Fruit fly (Drosophila melanogaster) whole organism, embryonic: ENCODE results near the gene Wdr62.

Source experiments
- Adf1 ChIP-seq: fragments of 200-800 bp; sonication (Bioruptor generic); IDR thresholded peaks from 2 replicates; pipeline ENCODE4 v1.3.6; 2022; ENCODE audit warnings: missing biosample characterization, missing genetic modification characterization
- Atf6 ChIP-seq: fragments of 200-800 bp; sonication (Bioruptor generic); IDR thresholded peaks from 2 replicates; pipeline ENCODE4 v1.3.6; 2022; ENCODE audit warnings: missing biosample characterization, missing genetic modification characterization
- Bgb ChIP-seq: fragments of 200-800 bp; sonication (Bioruptor generic); IDR thresholded peaks from 2 replicates; pipeline ENCODE4 v1.3.6; 2022; ENCODE audit warnings: missing biosample characterization, missing genetic modification characterization; ENCODE audit not compliant: partially characterized antibody
- Bteb2 ChIP-seq: fragments of 200-800 bp; sonication (Bioruptor generic); optimal IDR thresholded peaks from 2 replicates; lab custom pipeline; 2016; ENCODE audit warnings: missing biosample characterization, missing genetic modification characterization
- CG11560 ChIP-seq: fragments of 200-800 bp; sonication (Bioruptor generic); IDR thresholded peaks from 3 replicates; pipeline ENCODE4 v1.3.6; 2022; ENCODE audit warnings: missing biosample characterization, missing genetic modification characterization
- CG11695 ChIP-seq: fragments of 200-800 bp; sonication (Bioruptor generic); IDR thresholded peaks from 3 replicates; pipeline ENCODE4 v1.3.6; 2022; ENCODE audit warnings: missing biosample characterization, missing genetic modification characterization
- CG12744 ChIP-seq: fragments of 200-800 bp; sonication (Bioruptor generic); optimal IDR thresholded peaks from 2 replicates; lab custom pipeline; 2016; ENCODE audit warnings: missing biosample characterization, missing genetic modification characterization
- CG13894 ChIP-seq: fragments of 200-800 bp; sonication (Bioruptor generic); optimal IDR thresholded peaks from 3 replicates; lab custom pipeline; 2018; ENCODE audit warnings: missing biosample characterization, mild to moderate bottlenecking, missing genetic modification characterization, moderate library complexity
- CG14441 ChIP-seq: fragments of 200-800 bp; sonication (Bioruptor generic); IDR thresholded peaks from 2 replicates; pipeline ENCODE4 v1.3.6; 2022; ENCODE audit warnings: missing biosample characterization, missing genetic modification characterization
- CG14965 ChIP-seq: fragments of 200-800 bp; sonication (Bioruptor generic); optimal IDR thresholded peaks from 2 replicates; lab custom pipeline; 2016; ENCODE audit warnings: missing biosample characterization, missing genetic modification characterization, borderline replicate concordance
- CG15601 ChIP-seq: fragments of 200-800 bp; sonication (Bioruptor generic); optimal IDR thresholded peaks from 3 replicates; lab custom pipeline; 2019; ENCODE audit warnings: missing biosample characterization, mild to moderate bottlenecking, missing genetic modification characterization, moderate library complexity
- CG17912 ChIP-seq: fragments of 200-800 bp; sonication (Bioruptor generic); optimal IDR thresholded peaks from 2 replicates; lab custom pipeline; 2018; ENCODE audit warnings: missing biosample characterization, mild to moderate bottlenecking, missing genetic modification characterization
- CG1832 ChIP-seq: fragments of 200-800 bp; sonication (Bioruptor generic); optimal IDR thresholded peaks from 2 replicates; lab custom pipeline; 2017; ENCODE audit warnings: missing biosample characterization, mild to moderate bottlenecking, missing genetic modification characterization, inconsistent platforms
- CG31441 ChIP-seq: fragments of 200-800 bp; sonication (Bioruptor generic); IDR thresholded peaks from 2 replicates; pipeline ENCODE4 v1.3.6; 2022; ENCODE audit warnings: missing biosample characterization, missing genetic modification characterization
- CG4282 ChIP-seq: fragments of 200-800 bp; sonication (Bioruptor generic); optimal IDR thresholded peaks from 2 replicates; lab custom pipeline; 2016; ENCODE audit warnings: missing biosample characterization, missing genetic modification characterization
- CG7987 ChIP-seq: fragments of 200-800 bp; sonication (Bioruptor generic); optimal IDR thresholded peaks from 2 replicates; lab custom pipeline; 2018; ENCODE audit warnings: missing biosample characterization, mild to moderate bottlenecking, missing genetic modification characterization, moderate library complexity
- CG8281 ChIP-seq: fragments of 200-800 bp; sonication (Bioruptor generic); optimal IDR thresholded peaks from 2 replicates; lab custom pipeline; 2018; ENCODE audit warnings: missing biosample characterization, mild to moderate bottlenecking, missing genetic modification characterization, moderate library complexity
- CG9215 ChIP-seq: fragments of 200-800 bp; sonication (Bioruptor generic); IDR thresholded peaks from 2 replicates; pipeline ENCODE4 v1.3.6; 2022; ENCODE audit warnings: missing biosample characterization, missing genetic modification characterization
- CG9932 ChIP-seq: fragments of 200-800 bp; sonication (Bioruptor generic); IDR thresholded peaks from 2 replicates; pipeline ENCODE4 v1.3.6; 2022; ENCODE audit warnings: missing biosample characterization, missing genetic modification characterization
- Gug ChIP-seq: fragments of 200-800 bp; sonication (Bioruptor generic); IDR thresholded peaks from 4 replicates; pipeline ENCODE4 v1.3.6; 2022; ENCODE audit warnings: missing biosample characterization, missing genetic modification characterization
- H15 ChIP-seq: fragments of 200-800 bp; sonication (Bioruptor generic); IDR thresholded peaks from 3 replicates; pipeline ENCODE4 v1.3.6; 2022; ENCODE audit warnings: missing biosample characterization, missing genetic modification characterization
- HLHmδ ChIP-seq: fragments of 200-800 bp; sonication (Bioruptor generic); optimal IDR thresholded peaks from 2 replicates; lab custom pipeline; 2018; ENCODE audit warnings: missing biosample characterization, mild to moderate bottlenecking, missing genetic modification characterization, moderate library complexity
- Hr51 ChIP-seq, 2 experiments: fragments of 200-800 bp; sonication (Bioruptor generic); optimal IDR thresholded peaks; 2 replicates in 1 of 2; 3 replicates in 1 of 2; lab custom pipeline; 2016 to 2018; ENCODE audit warnings: missing biosample characterization in 2 of 2, missing genetic modification characterization in 2 of 2, mild to moderate bottlenecking in 1 of 2, moderate library complexity in 1 of 2
- NC2β ChIP-seq: fragments of 200-800 bp; sonication (Bioruptor generic); optimal IDR thresholded peaks from 2 replicates; lab custom pipeline; 2016; ENCODE audit warnings: missing biosample characterization, missing genetic modification characterization
- NfI ChIP-seq: fragments of 200-800 bp; sonication (Bioruptor generic); optimal IDR thresholded peaks from 3 replicates; lab custom pipeline; 2018; ENCODE audit warnings: missing biosample characterization, mild to moderate bottlenecking, missing genetic modification characterization, moderate library complexity
- Opbp ChIP-seq: fragments of 200-800 bp; sonication (Bioruptor generic); IDR thresholded peaks from 3 replicates; pipeline ENCODE4 v1.3.6; 2022; ENCODE audit warnings: missing biosample characterization, missing genetic modification characterization; ENCODE audit not compliant: partially characterized antibody
- Poxn ChIP-seq: fragments of 200-800 bp; sonication (Bioruptor generic); IDR thresholded peaks from 2 replicates; pipeline ENCODE4 v1.3.6; 2022; ENCODE audit warnings: missing biosample characterization, missing genetic modification characterization
- Ravus ChIP-seq: fragments of 200-800 bp; sonication (Bioruptor generic); IDR thresholded peaks from 2 replicates; pipeline ENCODE4 v1.3.6; 2022; ENCODE audit warnings: missing biosample characterization, missing genetic modification characterization
- Rfx ChIP-seq: fragments of 200-800 bp; sonication (Bioruptor generic); IDR thresholded peaks from 2 replicates; pipeline ENCODE4 v1.3.6; 2022; ENCODE audit warnings: missing biosample characterization, missing genetic modification characterization
- Six4 ChIP-seq: fragments of 200-800 bp; sonication (Bioruptor generic); optimal IDR thresholded peaks from 2 replicates; lab custom pipeline; 2016; ENCODE audit warnings: missing biosample characterization, missing genetic modification characterization
- Sry-β ChIP-seq: fragments of 200-800 bp; sonication (Bioruptor generic); optimal IDR thresholded peaks from 2 replicates; lab custom pipeline; 2018; ENCODE audit warnings: missing biosample characterization, mild to moderate bottlenecking, missing genetic modification characterization, moderate library complexity
- ase ChIP-seq: fragments of 200-800 bp; sonication (Bioruptor generic); IDR thresholded peaks from 3 replicates; pipeline ENCODE4 v1.3.6; 2022; ENCODE audit warnings: missing biosample characterization, missing genetic modification characterization
- az2 ChIP-seq: fragments of 200-800 bp; sonication (Bioruptor generic); optimal IDR thresholded peaks from 3 replicates; lab custom pipeline; 2016; ENCODE audit warnings: missing biosample characterization, missing genetic modification characterization
- bcd ChIP-seq: fragments of 200-800 bp; sonication (Bioruptor generic); optimal IDR thresholded peaks from 2 replicates; lab custom pipeline; 2017; ENCODE audit warnings: missing biosample characterization, mild to moderate bottlenecking, missing genetic modification characterization
- bigmax ChIP-seq: fragments of 200-800 bp; sonication (Bioruptor generic); optimal IDR thresholded peaks from 2 replicates; lab custom pipeline; 2018; ENCODE audit warnings: missing biosample characterization, mild to moderate bottlenecking, missing genetic modification characterization
- crc ChIP-seq: fragments of 200-800 bp; sonication (Bioruptor generic); optimal IDR thresholded peaks from 2 replicates; lab custom pipeline; 2016; ENCODE audit warnings: missing biosample characterization, missing genetic modification characterization
- ftz-f1 ChIP-seq: fragments of 200-800 bp; sonication (Bioruptor generic); optimal IDR thresholded peaks from 2 replicates; lab custom pipeline; 2016; ENCODE audit warnings: missing biosample characterization, missing genetic modification characterization
- gem ChIP-seq: fragments of 200-800 bp; sonication (Bioruptor generic); optimal IDR thresholded peaks from 2 replicates; lab custom pipeline; 2019; ENCODE audit warnings: missing biosample characterization, mild to moderate bottlenecking, missing genetic modification characterization, moderate library complexity
- grau ChIP-seq: fragments of 200-800 bp; optimal IDR thresholded peaks from 3 replicates; lab custom pipeline; 2019; ENCODE audit warnings: missing biosample characterization, mild to moderate bottlenecking, missing genetic modification characterization, moderate library complexity
- hkb ChIP-seq, 2 experiments: fragments of 200-800 bp in 1 of 2; fragments of >200 bp in 1 of 2; sonication (Bioruptor generic) in 1 of 2; IDR thresholded peaks in 1 of 2; optimal IDR thresholded peaks in 1 of 2; 2 replicates each; pipeline versions ENCODE4 v1.3.6 to Lab custom; 2017 to 2022; ENCODE audit warnings: missing biosample characterization in 1 of 2, missing genetic modification characterization in 1 of 2
- jing ChIP-seq: fragments of 200-800 bp; sonication (Bioruptor generic); optimal IDR thresholded peaks from 2 replicates; lab custom pipeline; 2018; ENCODE audit warnings: missing biosample characterization, mild to moderate bottlenecking, missing genetic modification characterization
- kay ChIP-seq: fragments of 200-800 bp; sonication (Bioruptor generic); optimal IDR thresholded peaks from 2 replicates; lab custom pipeline; 2016; ENCODE audit warnings: missing biosample characterization, missing genetic modification characterization
- otp ChIP-seq: fragments of 200-800 bp; sonication (Bioruptor generic); IDR thresholded peaks from 3 replicates; pipeline ENCODE4, ENCODE4 v1.3.6; 2022; ENCODE audit warnings: missing biosample characterization, missing genetic modification characterization
- rib ChIP-seq: fragments of 200-800 bp; sonication (Bioruptor generic); IDR thresholded peaks from 2 replicates; pipeline ENCODE4 v1.3.6; 2022; ENCODE audit warnings: missing biosample characterization, missing genetic modification characterization
- stwl ChIP-seq: fragments of 200-800 bp; sonication (Bioruptor generic); optimal IDR thresholded peaks from 3 replicates; lab custom pipeline; 2018; ENCODE audit warnings: missing biosample characterization, mild to moderate bottlenecking, missing genetic modification characterization, moderate library complexity
- sug ChIP-seq: fragments of 200-800 bp; optimal IDR thresholded peaks from 2 replicates; lab custom pipeline; 2019; ENCODE audit warnings: missing biosample characterization, mild to moderate bottlenecking, missing genetic modification characterization, moderate library complexity
- tna ChIP-seq: fragments of 200-800 bp; sonication (Bioruptor generic); IDR thresholded peaks from 2 replicates; pipeline ENCODE4 v1.3.6; 2022; ENCODE audit warnings: missing biosample characterization, missing genetic modification characterization; ENCODE audit not compliant: partially characterized antibody
- ttk ChIP-seq: fragments of 200-800 bp; sonication (Bioruptor generic); IDR thresholded peaks from 2 replicates; pipeline ENCODE4 v2.1.2; 2022; ENCODE audit warnings: missing biosample characterization, missing genetic modification characterization
- vnd ChIP-seq: fragments of 200-800 bp; sonication (Bioruptor generic); IDR thresholded peaks from 3 replicates; pipeline ENCODE4 v1.3.6; 2022; ENCODE audit warnings: missing biosample characterization, missing genetic modification characterization; ENCODE audit not compliant: partially characterized antibody

Gene Wdr62

DNA sequence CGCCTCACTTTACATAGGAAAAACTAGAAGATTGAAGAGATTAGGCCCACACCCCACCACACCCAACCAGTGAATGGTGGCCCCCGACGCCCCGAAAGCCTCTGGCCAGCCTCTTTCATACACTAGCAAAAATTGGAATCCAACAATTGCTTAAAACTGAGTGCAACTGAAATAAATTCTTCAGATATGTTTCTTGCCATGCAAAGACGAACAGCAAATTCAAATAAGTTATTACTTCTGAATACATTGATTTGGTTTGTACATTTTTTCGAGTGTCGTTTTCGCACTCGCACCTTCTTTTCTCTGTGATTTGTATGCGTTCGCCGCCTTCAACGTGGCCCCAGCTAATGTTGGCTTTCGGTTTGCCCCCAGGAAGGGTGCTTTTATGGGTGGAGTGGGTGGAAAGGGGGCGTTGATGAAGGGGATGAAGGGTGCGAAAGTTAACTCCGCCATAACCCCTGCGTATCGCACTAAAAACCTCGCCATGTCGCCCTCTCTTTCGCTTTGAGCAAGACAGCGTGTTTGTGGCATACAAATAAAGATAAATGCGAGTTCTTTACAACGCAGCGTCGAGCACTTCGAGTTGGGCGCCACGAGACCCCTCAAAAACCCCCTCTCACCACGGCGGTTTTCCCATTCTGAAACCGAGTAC, 46.6 kb upstream of the Wdr62 start (continued):
- TF ChIP-seq Adf1 (GFP tag; lab: Robert Waterston, UW) (peak; percentile 30; the same call in 1 of the 2 replicates), ftz-f1 (GFP tag; lab: Kevin White, UChicago) (no peak), CG13894 (no peak), tna (GFP tag; lab: Robert Waterston, UW) (no peak), ase (GFP tag; lab: Robert Waterston, UW) (no peak), Ravus (no peak), Atf6 (GFP tag; lab: Robert Waterston, UW) (peak; percentile 44; the same call in 1 of the 2 replicates), crc (GFP tag; lab: Kevin White, UChicago) (no peak), CG17912 (GFP tag; lab: Kevin White, UChicago) (no peak), sug (tag; lab: Kevin White, UChicago) (no peak), H15 (GFP tag; lab: Robert Waterston, UW) (0 out of 3 replicates have a peak, but pooled peaks have one; percentile 16), rib (GFP tag; lab: Robert Waterston, UW) (no peak), kay (GFP tag; lab: Kevin White, UChicago) (no peak), Hr51 (GFP tag; optimal IDR thresholded peaks at IDR 0.05; lab: Kevin White, UChicago) (peak in 1 of 2 experiments; percentile 41), CG1832 (GFP tag; lab: Kevin White, UChicago) (no peak), stwl (no peak), CG9932 (no peak), CG14965 (GFP tag; lab: Kevin White, UChicago) (no peak), Opbp (GFP tag; lab: Robert Waterston, UW) (no peak), CG8281 (tag; lab: Kevin White, UChicago) (no peak), jing (no peak), NfI (GFP tag; lab: Kevin White, UChicago) (peak; percentile 50), gem (peak; percentile 55), HLHmδ (no peak), hkb (optimal IDR thresholded peaks at IDR 0.05; lab: Kevin White, UChicago) (no peak), hkb (GFP tag; IDR thresholded peaks at IDR 0.05; lab: Robert Waterston, UW) (0 out of 2 replicates have a peak, but pooled peaks have one; percentile 45), CG11560 (no peak), CG4282 (GFP tag; lab: Kevin White, UChicago) (no peak), ttk (GFP tag; lab: Robert Waterston, UW) (peak; percentile 14; the same call in 1 of the 2 replicates), otp (GFP tag; lab: Robert Waterston, UW) (no peak), CG7987 (GFP tag; lab: Kevin White, UChicago) (no peak), CG15601 (no peak), grau (peak; percentile 47), bigmax (GFP tag; lab: Kevin White, UChicago) (no peak), vnd (GFP tag; lab: Robert Waterston, UW) (no peak), CG9215 (GFP tag; lab: Robert Waterston, UW) (no peak), CG12744 (GFP tag; lab: Kevin White, UChicago) (no peak), az2 (GFP tag; lab: Kevin White, UChicago) (peak; percentile 27), Sry-β (GFP tag; lab: Kevin White, UChicago) (no peak), Bteb2 (no peak), Gug (peak; percentile 27; the same call in 2 of the 4 replicates), Six4 (GFP tag; lab: Kevin White, UChicago) (no peak), NC2β (GFP tag; lab: Kevin White, UChicago) (no peak), Rfx (GFP tag; lab: Robert Waterston, UW) (peak; percentile 53), CG31441 (GFP tag; lab: Robert Waterston, UW) (no peak), Bgb (GFP tag; lab: Robert Waterston, UW) (no peak), CG14441 (GFP tag; lab: Robert Waterston, UW) (no peak), Poxn (GFP tag; lab: Robert Waterston, UW) (0 out of 2 replicates have a peak, but pooled peaks have one; percentile 30), bcd (peak; percentile 23), CG11695 (GFP tag; lab: Robert Waterston, UW) (no peak)
